Worm (Caenorhabditis elegans) whole organism, L1 larva: ENCODE data around the gene asp-5.

Experiments used
- C04F5.9 ChIP-seq: sonication (generic microtip); optimal IDR thresholded peaks from 2 replicates; lab custom pipeline; 2016; ENCODE audit warnings: missing genetic modification characterization, missing compliant biosample characterization
- C16A3.4 ChIP-seq: fragments of 150-350 bp; optimal IDR thresholded peaks from 2 replicates; lab custom pipeline; 2014; ENCODE audit warnings: missing biosample characterization, missing genetic modification characterization
- F16B12.6 ChIP-seq: fragments of 150-350 bp; optimal IDR thresholded peaks from 2 replicates; lab custom pipeline; 2014; ENCODE audit warnings: missing biosample characterization, missing genetic modification characterization
- aha-1 ChIP-seq: fragments of 150-350 bp; optimal IDR thresholded peaks from 2 replicates; lab custom pipeline; 2014; ENCODE audit warnings: missing biosample characterization, missing genetic modification characterization
- aly-2 ChIP-seq: fragments of 150-350 bp; optimal IDR thresholded peaks from 2 replicates; lab custom pipeline; 2014; ENCODE audit warnings: missing biosample characterization, missing genetic modification characterization
- ama-1 ChIP-seq: fragments of 150-350 bp; optimal IDR thresholded peaks from 2 replicates; lab custom pipeline; 2014
- ceh-8 ChIP-seq: fragments of 200-800 bp; sonication (Bioruptor generic); optimal IDR thresholded peaks from 2 replicates; lab custom pipeline; 2018; ENCODE audit warnings: mild to moderate bottlenecking, missing genetic modification characterization, moderate library complexity, missing compliant biosample characterization
- ceh-82 ChIP-seq, 3 experiments: fragments of 150-350 bp in 1 of 3; sonication (generic microtip) in 2 of 3; optimal IDR thresholded peaks; 2 replicates each; lab custom pipeline; 2014 to 2017; ENCODE audit warnings: missing biosample characterization in 3 of 3, missing genetic modification characterization in 3 of 3
- ceh-90 ChIP-seq: sonication (generic microtip); optimal IDR thresholded peaks from 2 replicates; lab custom pipeline; 2016; ENCODE audit warnings: missing genetic modification characterization, missing compliant biosample characterization
- ces-1 ChIP-seq: fragments of 150-350 bp; optimal IDR thresholded peaks from 2 replicates; lab custom pipeline; 2014; ENCODE audit warnings: missing biosample characterization, missing genetic modification reagents, missing genetic modification characterization
- dpl-1 ChIP-seq, 3 experiments: fragments of 150-350 bp in 2 of 3; sonication (generic microtip) in 1 of 3; optimal IDR thresholded peaks; 2 replicates each; lab custom pipeline; 2014 to 2017; ENCODE audit warnings: missing biosample characterization in 3 of 3, missing genetic modification characterization in 3 of 3, missing genetic modification reagents in 3 of 3
- efl-1 ChIP-seq, 4 experiments: fragments of 150-350 bp; optimal IDR thresholded peaks in 3 of 4; peaks in 1 of 4; 1 replicate in 1 of 4; 2 replicates in 3 of 4; lab custom pipeline; 2014; ENCODE audit warnings: missing biosample characterization in 2 of 4, missing genetic modification characterization in 2 of 4, missing genetic modification reagents in 2 of 4
- efl-3 ChIP-seq: fragments of 200-800 bp; sonication (Bioruptor generic); optimal IDR thresholded peaks from 2 replicates; lab custom pipeline; 2018; ENCODE audit warnings: mild to moderate bottlenecking, missing genetic modification characterization, missing compliant biosample characterization
- egl-27 ChIP-seq, 2 experiments: fragments of 150-350 bp in 1 of 2; sonication (generic microtip); optimal IDR thresholded peaks; 3 replicates each; lab custom pipeline; 2017 to 2018; ENCODE audit warnings: missing biosample characterization in 2 of 2, missing genetic modification characterization in 2 of 2, missing genetic modification reagents in 2 of 2
- elt-3 ChIP-seq, 6 experiments: fragments of 150-350 bp in 1 of 6; sonication (generic microtip); optimal IDR thresholded peaks; 2 replicates each; lab custom pipeline; 2017 to 2018; ENCODE audit warnings: missing biosample characterization in 6 of 6, missing genetic modification characterization in 6 of 6, inconsistent platforms in 1 of 6
- ets-5 ChIP-seq: fragments of 200-800 bp; sonication (Bioruptor generic); IDR thresholded peaks from 2 replicates; pipeline ENCODE4 v1.3.6; 2022; ENCODE audit warnings: missing genetic modification characterization, missing compliant biosample characterization
- fkh-10 ChIP-seq: sonication (generic microtip); optimal IDR thresholded peaks from 2 replicates; lab custom pipeline; 2017; ENCODE audit warnings: missing biosample characterization, missing genetic modification reagents, missing genetic modification characterization
- fkh-4 ChIP-seq: sonication (generic microtip); optimal IDR thresholded peaks from 2 replicates; lab custom pipeline; 2016; ENCODE audit warnings: missing compliant biosample characterization, missing genetic modification characterization, borderline replicate concordance
- fkh-8 ChIP-seq: sonication (generic microtip); optimal IDR thresholded peaks from 2 replicates; lab custom pipeline; 2016; ENCODE audit warnings: mild to moderate bottlenecking, missing genetic modification characterization, missing compliant biosample characterization
- fos-1 ChIP-seq: fragments of 150-350 bp; optimal IDR thresholded peaks from 2 replicates; lab custom pipeline; 2014; ENCODE audit warnings: missing biosample characterization, missing genetic modification characterization
- grh-1 ChIP-seq: fragments of 200-800 bp; sonication (Bioruptor generic); IDR thresholded peaks from 2 replicates; pipeline ENCODE4 v1.3.6; 2022; ENCODE audit warnings: missing genetic modification reagents, missing genetic modification characterization, missing compliant biosample characterization
- hpl-2 ChIP-seq: fragments of 150-350 bp; optimal IDR thresholded peaks from 2 replicates; lab custom pipeline; 2014; ENCODE audit warnings: missing biosample characterization, missing genetic modification reagents, missing genetic modification characterization
- irx-1 ChIP-seq: sonication (generic microtip); optimal IDR thresholded peaks from 2 replicates; lab custom pipeline; 2016; ENCODE audit warnings: missing genetic modification characterization, missing compliant biosample characterization
- isw-1 ChIP-seq: fragments of 200-800 bp; sonication (Bioruptor generic); IDR thresholded peaks from 2 replicates; pipeline ENCODE4 v1.3.6; 2022; ENCODE audit warnings: missing genetic modification characterization, missing compliant biosample characterization
- jun-1 ChIP-seq: fragments of 150-350 bp; optimal IDR thresholded peaks from 2 replicates; lab custom pipeline; 2014; ENCODE audit warnings: missing biosample characterization, missing genetic modification reagents, missing genetic modification characterization
- lin-15B ChIP-seq: fragments of 150-350 bp; sonication (generic microtip); optimal IDR thresholded peaks from 3 replicates; lab custom pipeline; 2014; ENCODE audit warnings: missing biosample characterization, missing genetic modification characterization
- lin-39 ChIP-seq: fragments of 150-350 bp; optimal IDR thresholded peaks from 2 replicates; lab custom pipeline; 2014; ENCODE audit warnings: missing biosample characterization, missing genetic modification reagents, missing genetic modification characterization
- lsy-2 ChIP-seq, 2 experiments: fragments of 150-350 bp; optimal IDR thresholded peaks; 2 replicates each; lab custom pipeline; 2014; ENCODE audit warnings: missing biosample characterization in 2 of 2, missing genetic modification characterization in 2 of 2
- mef-2 ChIP-seq: fragments of 150-350 bp; optimal IDR thresholded peaks from 2 replicates; lab custom pipeline; 2014; ENCODE audit warnings: missing biosample characterization, missing genetic modification characterization
- nhr-12 ChIP-seq: sonication (generic microtip); optimal IDR thresholded peaks from 2 replicates; lab custom pipeline; 2017; ENCODE audit warnings: missing biosample characterization, missing genetic modification characterization
- nhr-19 ChIP-seq: fragments of 200-800 bp; sonication (Bioruptor generic); conservative IDR thresholded peaks from 2 replicates; pipeline ENCODE4 v1.3.6; 2022; ENCODE audit warnings: missing genetic modification characterization, missing compliant biosample characterization
- nhr-20 ChIP-seq: sonication (generic microtip); optimal IDR thresholded peaks from 2 replicates; lab custom pipeline; 2016; ENCODE audit warnings: mild to moderate bottlenecking, missing genetic modification characterization, missing compliant biosample characterization
- nhr-28 ChIP-seq: fragments of 150-350 bp; optimal IDR thresholded peaks from 2 replicates; lab custom pipeline; 2014; ENCODE audit warnings: missing biosample characterization, missing genetic modification characterization
- nhr-47 ChIP-seq: sonication (generic microtip); optimal IDR thresholded peaks from 2 replicates; lab custom pipeline; 2016; ENCODE audit warnings: mild to moderate bottlenecking, missing genetic modification characterization, moderate library complexity, missing compliant biosample characterization
- nhr-71 ChIP-seq: sonication (generic microtip); optimal IDR thresholded peaks from 2 replicates; lab custom pipeline; 2016; ENCODE audit warnings: mild to moderate bottlenecking, missing genetic modification characterization, moderate library complexity, missing compliant biosample characterization
- nhr-76 ChIP-seq: sonication (generic microtip); optimal IDR thresholded peaks from 2 replicates; lab custom pipeline; 2017; ENCODE audit warnings: missing biosample characterization, missing genetic modification characterization
- nhr-90 ChIP-seq: sonication (generic microtip); optimal IDR thresholded peaks from 2 replicates; lab custom pipeline; 2016; ENCODE audit warnings: mild to moderate bottlenecking, missing genetic modification characterization, missing compliant biosample characterization; ENCODE audit not compliant: poor library complexity
- pag-3 ChIP-seq: sonication (generic microtip); optimal IDR thresholded peaks from 2 replicates; lab custom pipeline; 2017; ENCODE audit warnings: missing genetic modification characterization, mild to moderate bottlenecking, missing compliant biosample characterization, antibody characterized with exemption, borderline replicate concordance; ENCODE audit not compliant: insufficient read depth
- pax-3 ChIP-seq: fragments of 200-800 bp; sonication (Bioruptor generic); optimal IDR thresholded peaks from 2 replicates; lab custom pipeline; 2018; ENCODE audit warnings: mild to moderate bottlenecking, missing genetic modification characterization, moderate library complexity, missing compliant biosample characterization
- pqm-1 ChIP-seq: sonication (generic microtip); optimal IDR thresholded peaks from 3 replicates; lab custom pipeline; 2017; ENCODE audit warnings: missing biosample characterization, missing genetic modification characterization
- skn-1 ChIP-seq: fragments of 150-350 bp; optimal IDR thresholded peaks from 2 replicates; lab custom pipeline; 2014; ENCODE audit warnings: missing biosample characterization, missing genetic modification characterization
- snpc-4 ChIP-seq: fragments of 150-350 bp; optimal IDR thresholded peaks from 2 replicates; lab custom pipeline; 2014; ENCODE audit warnings: missing biosample characterization, missing genetic modification characterization
- snu-23 ChIP-seq: sonication (generic microtip); optimal IDR thresholded peaks from 2 replicates; lab custom pipeline; 2016; ENCODE audit warnings: missing genetic modification characterization, missing compliant biosample characterization
- sup-37 ChIP-seq: fragments of 200-800 bp; sonication (Bioruptor generic); optimal IDR thresholded peaks from 2 replicates; lab custom pipeline; 2018; ENCODE audit warnings: mild to moderate bottlenecking, missing genetic modification characterization, missing compliant biosample characterization
- swsn-7 ChIP-seq: sonication (generic microtip); optimal IDR thresholded peaks from 2 replicates; lab custom pipeline; 2016; ENCODE audit warnings: missing genetic modification characterization, missing compliant biosample characterization
- tbx-2 ChIP-seq: sonication (generic microtip); optimal IDR thresholded peaks from 2 replicates; lab custom pipeline; 2016; ENCODE audit warnings: missing genetic modification characterization, missing compliant biosample characterization
- tlp-1 ChIP-seq: fragments of 150-350 bp; optimal IDR thresholded peaks from 2 replicates; lab custom pipeline; 2014; ENCODE audit warnings: missing biosample characterization, missing genetic modification characterization
- unc-62 ChIP-seq: fragments of 150-350 bp; optimal IDR thresholded peaks from 2 replicates; lab custom pipeline; 2014; ENCODE audit warnings: missing biosample characterization, missing genetic modification reagents, missing genetic modification characterization
- unc-86 ChIP-seq: sonication (generic microtip); optimal IDR thresholded peaks from 2 replicates; lab custom pipeline; 2016; ENCODE audit warnings: missing genetic modification characterization, missing compliant biosample characterization
- vab-15 ChIP-seq: sonication (generic microtip); optimal IDR thresholded peaks from 2 replicates; lab custom pipeline; 2017; ENCODE audit warnings: missing genotype, mild to moderate bottlenecking, missing genetic modification characterization, missing compliant biosample characterization
- xbp-1 ChIP-seq: sonication (generic microtip); optimal IDR thresholded peaks from 2 replicates; lab custom pipeline; 2016; ENCODE audit warnings: missing genetic modification characterization, missing compliant biosample characterization
- ztf-11 ChIP-seq, 2 experiments: sonication (generic microtip); optimal IDR thresholded peaks; 2 replicates each; lab custom pipeline; 2016 to 2017; ENCODE audit warnings: missing genetic modification characterization in 2 of 2, missing biosample characterization in 1 of 2, missing compliant biosample characterization in 1 of 2
- ztf-4 ChIP-seq: fragments of 150-350 bp; optimal IDR thresholded peaks from 2 replicates; lab custom pipeline; 2014; ENCODE audit warnings: missing biosample characterization, missing genetic modification characterization

asp-5 gene

DNA sequence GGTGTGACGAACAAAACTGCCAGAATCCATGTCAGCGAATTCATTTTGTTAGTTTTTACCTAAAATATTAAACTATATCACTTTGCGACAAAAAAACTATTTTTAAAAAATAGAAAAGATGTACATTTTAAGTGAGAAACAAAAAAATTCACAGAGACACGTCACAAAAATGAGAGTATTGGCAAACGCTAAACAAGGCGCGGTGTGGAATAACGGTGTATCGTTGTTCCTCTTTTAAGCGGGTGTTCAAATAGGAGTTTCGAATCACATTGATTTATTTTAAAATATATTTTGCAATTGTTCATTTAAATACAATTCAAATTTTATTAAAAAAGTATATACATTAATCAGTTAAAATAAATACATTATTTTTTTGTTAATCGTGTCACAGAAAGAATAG, 30.3 kb downstream of the asp-5 start, which contains the start of gene sel-9:
Gene sel-9 (minus strand): TSS at position 59 of the 400 bp plus-strand sequence.
- TF ChIP-seq snu-23 (GFP tag; lab: Kevin White, UChicago) (peak; percentile 60), nhr-71 (tag; lab: Kevin White, UChicago) (peak; percentile 52), fkh-4 (no peak), efl-1 (optimal IDR thresholded peaks at IDR 0.05; lab: Kevin White, UChicago) (peak; percentile 47 to 90), efl-1 (GFP tag; optimal IDR thresholded peaks at IDR 0.05 in 1 of 2; lab: Kevin White, UChicago) (peak; percentile 92 to 99), nhr-20 (tag; lab: Kevin White, UChicago) (peak; percentile 59), skn-1 (tag; lab: Kevin White, UChicago) (peak; percentile 37), nhr-28 (tag; lab: Kevin White, UChicago) (no peak), mef-2 (no peak), elt-3 (tag; optimal IDR thresholded peaks at IDR 0.05; lab: Kevin White, UChicago) (peak in 1 of 6 experiments; percentile 47), aly-2 (no peak), ama-1 (lab: Kevin White, UChicago) (peak; percentile 14), pax-3 (tag; lab: Kevin White, UChicago) (no peak), ces-1 (no peak), tbx-2 (tag; lab: Kevin White, UChicago) (peak; percentile 48), dpl-1 (GFP tag; optimal IDR thresholded peaks at IDR 0.05; lab: Kevin White, UChicago) (peak; percentile 85 to 92 (median 89)), snpc-4 (tag; lab: Kevin White, UChicago) (peak; percentile 60), C16A3.4 (tag; lab: Kevin White, UChicago) (peak; percentile 76), nhr-47 (tag; lab: Kevin White, UChicago) (peak; percentile 53), fkh-8 (no peak), efl-3 (GFP tag; lab: Kevin White, UChicago) (no peak), jun-1 (peak; percentile 21), xbp-1 (tag; lab: Kevin White, UChicago) (peak; percentile 79), fkh-10 (GFP tag; lab: Kevin White, UChicago) (no peak), aha-1 (tag; lab: Kevin White, UChicago) (no peak), tlp-1 (tag; lab: Kevin White, UChicago) (no peak), ceh-8 (GFP tag; lab: Kevin White, UChicago) (no peak), nhr-12 (no peak), swsn-7 (tag; lab: Kevin White, UChicago) (peak; percentile 56), pag-3 (tag; lab: Kevin White, UChicago) (no peak), fos-1 (tag; lab: Kevin White, UChicago) (no peak), lsy-2 (tag; optimal IDR thresholded peaks at IDR 0.05; lab: Kevin White, UChicago) (peak; percentile 55 to 69), unc-62 (GFP tag; lab: Kevin White, UChicago) (no peak), vab-15 (tag; lab: Kevin White, UChicago) (no peak), ceh-90 (tag; lab: Kevin White, UChicago) (no peak), hpl-2 (GFP tag; lab: Kevin White, UChicago) (no peak), isw-1 (peak; percentile 25; the same call in 1 of the 2 replicates), ets-5 (GFP tag; lab: Robert Waterston, UW) (no peak), C04F5.9 (tag; lab: Kevin White, UChicago) (no peak), ztf-4 (tag; lab: Kevin White, UChicago) (no peak), nhr-90 (tag; lab: Kevin White, UChicago) (peak; percentile 34), ceh-82 (tag; optimal IDR thresholded peaks at IDR 0.05; lab: Kevin White, UChicago) (peak; percentile 19 to 38 (median 26)), F16B12.6 (tag; lab: Kevin White, UChicago) (peak; percentile 12), grh-1 (GFP tag; lab: Robert Waterston, UW) (no peak), sup-37 (GFP tag; lab: Kevin White, UChicago) (no peak), nhr-19 (GFP tag; lab: Robert Waterston, UW) (peak; percentile 54), unc-86 (tag; lab: Kevin White, UChicago) (no peak), nhr-76 (no peak), irx-1 (tag; lab: Kevin White, UChicago) (no peak), egl-27 (tag; optimal IDR thresholded peaks at IDR 0.05; lab: Kevin White, UChicago) (no peak), lin-39 (peak; percentile 30), ztf-11 (tag; optimal IDR thresholded peaks at IDR 0.05; lab: Kevin White, UChicago) (no peak), pqm-1 (tag; lab: Kevin White, UChicago) (no peak), lin-15B (peak; percentile 29)
